Fruit fly (Drosophila melanogaster): ENCODE results near the gene CG42713.

Gene CG42713

dm6 chr2L:8860767-8861166 is 30.5 kb upstream of the CG42713 start (continued):
- TF ChIP-seq slbo (GFP tag; IDR thresholded peaks at IDR 0.05) (peak; percentile 57), CoRest (tag; optimal IDR thresholded peaks at IDR 0.05) (peak; percentile 61), twi (tag; optimal IDR thresholded peaks at IDR 0.05) (peak; percentile 45), CG7786 (GFP tag; optimal IDR thresholded peaks at IDR 0.05) (no peak), peb (GFP tag; IDR thresholded peaks at IDR 0.05) (no peak; the same call in 1 of the 2 replicates), CG6272 (GFP tag; IDR thresholded peaks at IDR 0.05) (peak; percentile 68), CG13894 (tag; optimal IDR thresholded peaks at IDR 0.05) (no peak), kah (GFP tag; optimal IDR thresholded peaks at IDR 0.05) (peak; percentile 12), Myb (GFP tag; optimal IDR thresholded peaks at IDR 0.05) (no peak), CG9797 (GFP tag; optimal IDR thresholded peaks at IDR 0.05) (no peak), CG9215 (GFP tag; IDR thresholded peaks at IDR 0.05) (peak; percentile 63), Gug (GFP tag; IDR thresholded peaks at IDR 0.05) (peak; percentile 64; the same call in 3 of the 4 replicates), vfl (GFP tag; optimal IDR thresholded peaks at IDR 0.05) (no peak), al (GFP tag; IDR thresholded peaks at IDR 0.05) (no peak; the same call in 1 of the 2 replicates), Opbp (GFP tag; IDR thresholded peaks at IDR 0.05; ENCODE audit: partially characterized antibody) (no peak), trh (GFP tag; optimal IDR thresholded peaks at IDR 0.05) (peak; percentile 2), CG14965 (GFP tag; optimal IDR thresholded peaks at IDR 0.05; ENCODE audit: borderline replicate concordance) (no peak), CG32772 (GFP tag; IDR thresholded peaks at IDR 0.05) (peak; percentile 78), Awh (GFP tag; IDR thresholded peaks at IDR 0.05) (peak; percentile 73), knrl (GFP tag; IDR thresholded peaks at IDR 0.05; ENCODE audit: partially characterized antibody) (no peak), CG4404 (GFP tag; IDR thresholded peaks at IDR 0.05) (peak; percentile 73), CG3407 (GFP tag; optimal IDR thresholded peaks at IDR 0.05) (peak; percentile 43), zen (tag; optimal IDR thresholded peaks at IDR 0.05) (peak; percentile 28), D19B (GFP tag; optimal IDR thresholded peaks at IDR 0.05) (no peak), CG10654 (GFP tag; optimal IDR thresholded peaks at IDR 0.05) (peak; percentile 51), CG11504 (tag; optimal IDR thresholded peaks at IDR 0.05) (peak; percentile 79), CG7556 (GFP tag; optimal IDR thresholded peaks at IDR 0.05) (peak; percentile 72), jigr1 (GFP tag; IDR thresholded peaks at IDR 0.05) (peak; percentile 49; the same call in 1 of the 3 replicates), BEAF-32 (GFP tag; optimal IDR thresholded peaks at IDR 0.05) (no peak), Neu2 (GFP tag; optimal IDR thresholded peaks at IDR 0.05; ENCODE audit: borderline replicate concordance) (no peak), CG7963 (GFP tag; IDR thresholded peaks at IDR 0.05; ENCODE audit: partially characterized antibody) (no peak), CG14014 (GFP tag; IDR thresholded peaks at IDR 0.05) (peak; percentile 65), sna (GFP tag; IDR thresholded peaks at IDR 0.05; ENCODE audit: partially characterized antibody) (no peak), Nf-YB (GFP tag; optimal IDR thresholded peaks at IDR 0.05) (peak; percentile 17), HLH3B (GFP tag; IDR thresholded peaks at IDR 0.05) (peak; percentile 81), Bdp1 (GFP tag; optimal IDR thresholded peaks at IDR 0.05) (no peak), CG3838 (GFP tag; optimal IDR thresholded peaks at IDR 0.05) (no peak), ro (GFP tag; IDR thresholded peaks at IDR 0.05) (peak; percentile 58), sens-2 (GFP tag; IDR thresholded peaks at IDR 0.05) (peak; percentile 47; the same call in 1 of the 2 replicates), CG12104 (GFP tag; optimal IDR thresholded peaks at IDR 0.05) (peak; percentile 52), lilli (GFP tag; optimal IDR thresholded peaks at IDR 0.05) (peak; percentile 38), CG10431 (GFP tag; optimal IDR thresholded peaks at IDR 0.05) (no peak), CG11085 (GFP tag; IDR thresholded peaks at IDR 0.05) (peak; percentile 58; the same call in 1 of the 2 replicates), nerfin-2 (GFP tag; IDR thresholded peaks at IDR 0.05; ENCODE audit: partially characterized antibody) (no peak), CG18262 (tag; optimal IDR thresholded peaks at IDR 0.05) (peak; percentile 85), Jarid2 (GFP tag; optimal IDR thresholded peaks at IDR 0.05) (peak; percentile 50), Aef1 (GFP tag; IDR thresholded peaks at IDR 0.05) (peak; percentile 62; the same call in 2 of the 3 replicates), CG18764 (GFP tag; optimal IDR thresholded peaks at IDR 0.05) (peak; percentile 58), ham (GFP tag; IDR thresholded peaks at IDR 0.05) (no peak), Dref (GFP tag; IDR thresholded peaks at IDR 0.05) (no peak), Ssrp (tag; optimal IDR thresholded peaks at IDR 0.05) (peak; percentile 73)

Data from whole organism, embryonic.